Worm (Caenorhabditis elegans) whole organism, late embryonic: Measurements from ENCODE around the gene K01A2.5.

Experiments used
- C08G9.2 ChIP-seq: sonication (generic microtip); optimal IDR thresholded peaks from 2 replicates; lab custom pipeline; 2016; ENCODE audit warnings: mild to moderate bottlenecking, missing genetic modification characterization, moderate library complexity, missing compliant biosample characterization
- C38D4.7 ChIP-seq: fragments of 200-800 bp; sonication (Bioruptor generic); optimal IDR thresholded peaks from 2 replicates; lab custom pipeline; 2018; ENCODE audit warnings: mild to moderate bottlenecking, missing genetic modification characterization, moderate library complexity, missing compliant biosample characterization
- F13H6.1 ChIP-seq: sonication (generic microtip); optimal IDR thresholded peaks from 2 replicates; lab custom pipeline; 2016; ENCODE audit warnings: missing genetic modification characterization, missing compliant biosample characterization
- Y22D7AL.16 ChIP-seq: sonication (generic microtip); optimal IDR thresholded peaks from 2 replicates; lab custom pipeline; 2016; ENCODE audit warnings: missing genetic modification characterization, missing compliant biosample characterization
- ama-1 ChIP-seq: fragments of 150-350 bp; optimal IDR thresholded peaks from 2 replicates; lab custom pipeline; 2014
- ceh-18 ChIP-seq: sonication (generic microtip); optimal IDR thresholded peaks from 2 replicates; lab custom pipeline; 2016; ENCODE audit warnings: missing genetic modification characterization, missing compliant biosample characterization
- ceh-22 ChIP-seq: sonication (generic microtip); optimal IDR thresholded peaks from 2 replicates; lab custom pipeline; 2017; ENCODE audit warnings: missing biosample characterization, missing genetic modification characterization
- ceh-24 ChIP-seq: sonication (generic microtip); optimal IDR thresholded peaks from 2 replicates; lab custom pipeline; 2016; ENCODE audit warnings: mild to moderate bottlenecking, missing genetic modification characterization, missing compliant biosample characterization
- ceh-48 ChIP-seq: sonication (generic microtip); optimal IDR thresholded peaks from 2 replicates; lab custom pipeline; 2016; ENCODE audit warnings: missing genetic modification characterization, inconsistent platforms, missing compliant biosample characterization
- ceh-6 ChIP-seq: fragments of 200-800 bp; sonication (Bioruptor generic); optimal IDR thresholded peaks from 2 replicates; lab custom pipeline; 2018; ENCODE audit warnings: mild to moderate bottlenecking, missing genetic modification characterization, missing compliant biosample characterization
- che-1 ChIP-seq: sonication (generic microtip); optimal IDR thresholded peaks from 2 replicates; lab custom pipeline; 2016; ENCODE audit warnings: mild to moderate bottlenecking, missing genetic modification characterization, missing compliant biosample characterization
- dmd-4 ChIP-seq: sonication (generic microtip); optimal IDR thresholded peaks from 2 replicates; lab custom pipeline; 2016; ENCODE audit warnings: borderline replicate concordance, missing genetic modification characterization, missing compliant biosample characterization
- elt-2 ChIP-seq: sonication (generic microtip); optimal IDR thresholded peaks from 2 replicates; lab custom pipeline; 2016; ENCODE audit warnings: missing genetic modification reagents, missing genetic modification characterization, missing compliant biosample characterization
- elt-4 ChIP-seq: sonication (generic microtip); optimal IDR thresholded peaks from 2 replicates; lab custom pipeline; 2016; ENCODE audit warnings: missing genetic modification characterization, missing compliant biosample characterization
- ets-4 ChIP-seq: sonication (generic microtip); optimal IDR thresholded peaks from 2 replicates; lab custom pipeline; 2016; ENCODE audit warnings: missing genetic modification characterization, missing compliant biosample characterization
- fax-1 ChIP-seq: sonication (generic microtip); optimal IDR thresholded peaks from 2 replicates; lab custom pipeline; 2016; ENCODE audit warnings: missing genotype, missing genetic modification characterization, missing compliant biosample characterization
- fkh-6 ChIP-seq: sonication (generic microtip); optimal IDR thresholded peaks from 2 replicates; lab custom pipeline; 2016; ENCODE audit warnings: missing genetic modification characterization, missing compliant biosample characterization
- hlh-6 ChIP-seq: sonication (generic microtip); optimal IDR thresholded peaks from 2 replicates; lab custom pipeline; 2016; ENCODE audit warnings: missing genotype, missing genetic modification characterization, missing compliant biosample characterization
- hlh-8 ChIP-seq: sonication (generic microtip); optimal IDR thresholded peaks from 2 replicates; lab custom pipeline; 2016; ENCODE audit warnings: missing genotype, missing genetic modification characterization, missing compliant biosample characterization
- lim-6 ChIP-seq: sonication (generic microtip); optimal IDR thresholded peaks from 2 replicates; lab custom pipeline; 2016; ENCODE audit warnings: missing genetic modification characterization, missing compliant biosample characterization
- mec-3 ChIP-seq: sonication (generic microtip); optimal IDR thresholded peaks from 2 replicates; lab custom pipeline; 2016; ENCODE audit warnings: borderline replicate concordance, missing genetic modification characterization, missing compliant biosample characterization
- nhr-11 ChIP-seq: fragments of 150-350 bp; optimal IDR thresholded peaks from 2 replicates; lab custom pipeline; 2014; ENCODE audit warnings: missing biosample characterization, missing genetic modification characterization
- npax-4 ChIP-seq: sonication (generic microtip); optimal IDR thresholded peaks from 2 replicates; lab custom pipeline; 2016; ENCODE audit warnings: missing genetic modification characterization, missing compliant biosample characterization
- odd-2 ChIP-seq: sonication (generic microtip); optimal IDR thresholded peaks from 2 replicates; lab custom pipeline; 2017; ENCODE audit warnings: antibody characterized with exemption, mild to moderate bottlenecking, missing genetic modification characterization, missing compliant biosample characterization
- pax-1 ChIP-seq: fragments of 150-350 bp; optimal IDR thresholded peaks from 2 replicates; lab custom pipeline; 2014; ENCODE audit warnings: missing biosample characterization, missing genetic modification characterization
- pha-4 ChIP-seq: fragments of 150-350 bp; optimal IDR thresholded peaks from 2 replicates; lab custom pipeline; 2018; ENCODE audit warnings: missing biosample characterization, missing genetic modification reagents, missing genetic modification characterization
- pqm-1 ChIP-seq: sonication (generic microtip); optimal IDR thresholded peaks from 2 replicates; lab custom pipeline; 2016; ENCODE audit warnings: missing genetic modification characterization, missing compliant biosample characterization
- ref-2 ChIP-seq: sonication (generic microtip); optimal IDR thresholded peaks from 2 replicates; lab custom pipeline; 2016; ENCODE audit warnings: missing genetic modification characterization, missing compliant biosample characterization
- sdc-2 ChIP-seq: sonication (generic microtip); optimal IDR thresholded peaks from 2 replicates; lab custom pipeline; 2016; ENCODE audit warnings: missing genotype, missing genetic modification characterization, missing compliant biosample characterization
- sox-2 ChIP-seq: fragments of 200-800 bp; sonication (Bioruptor generic); IDR thresholded peaks from 2 replicates; pipeline ENCODE4 v1.3.6; 2022; ENCODE audit warnings: missing genetic modification reagents, missing genetic modification characterization, missing compliant biosample characterization
- sox-4 ChIP-seq: sonication (generic microtip); optimal IDR thresholded peaks from 2 replicates; lab custom pipeline; 2017; ENCODE audit warnings: mild to moderate bottlenecking, missing genetic modification characterization, inconsistent platforms, missing compliant biosample characterization
- syd-9 ChIP-seq: sonication (generic microtip); optimal IDR thresholded peaks from 2 replicates; lab custom pipeline; 2016; ENCODE audit warnings: mild to moderate bottlenecking, missing genetic modification characterization, moderate library complexity, missing compliant biosample characterization
- unc-42 ChIP-seq: sonication (generic microtip); optimal IDR thresholded peaks from 2 replicates; lab custom pipeline; 2016; ENCODE audit warnings: missing genotype, missing genetic modification characterization, missing compliant biosample characterization
- unc-55 ChIP-seq: sonication (generic microtip); optimal IDR thresholded peaks from 2 replicates; lab custom pipeline; 2017; ENCODE audit warnings: missing biosample characterization, missing genetic modification reagents, missing genetic modification characterization
- unc-86 ChIP-seq: sonication (generic microtip); optimal IDR thresholded peaks from 2 replicates; lab custom pipeline; 2016; ENCODE audit warnings: missing genetic modification characterization, missing compliant biosample characterization
- ztf-16 ChIP-seq: sonication (generic microtip); optimal IDR thresholded peaks from 2 replicates; lab custom pipeline; 2017; ENCODE audit warnings: missing genetic modification characterization, missing compliant biosample characterization

K01A2.5 gene

ce11 chrII:294606-295005 is 6.5 kb upstream of the K01A2.5 start, which contains the start of gene B0432.11:
B0432.11 (minus strand) TSS chrII:294706.
- no peak for TF ChIP-seq C38D4.7 (GFP tag; lab: Kevin White, UChicago)
- TF ChIP-seq nhr-11: no peak
- TF ChIP-seq pha-4 (tag; lab: Kevin White, UChicago): no peak
- no peak for TF ChIP-seq mec-3 (tag; lab: Kevin White, UChicago)
- no peak for TF ChIP-seq ceh-22 (tag; lab: Kevin White, UChicago)
- TF ChIP-seq fax-1 (tag; lab: Kevin White, UChicago): no peak
- TF ChIP-seq sdc-2: no peak
- no peak for TF ChIP-seq ceh-48 (tag; lab: Kevin White, UChicago)
- TF ChIP-seq ceh-6 (GFP tag; lab: Kevin White, UChicago): no peak
- no peak for TF ChIP-seq ref-2 (tag; lab: Kevin White, UChicago)
- no peak for TF ChIP-seq sox-4 (tag; lab: Kevin White, UChicago)
- no peak for TF ChIP-seq hlh-6 (tag; lab: Kevin White, UChicago)
- TF ChIP-seq pqm-1 (tag; lab: Kevin White, UChicago): no peak
- TF ChIP-seq unc-86 (tag; lab: Kevin White, UChicago): no peak
- TF ChIP-seq odd-2: no peak
- no peak for TF ChIP-seq elt-2
- TF ChIP-seq hlh-8: no peak
- TF ChIP-seq, all 69 proteins: peak for 0

- TF ChIP-seq syd-9: no peak
- TF ChIP-seq, all 69 proteins: peak for 0
Measured at ce11 chrII:296911-297440, 4.1 kb upstream of the K01A2.5 start, which contains the start of the genes clec-117 and B0432.1. clec-117 (minus strand) TSS chrII:297011. B0432.1 (plus strand) TSS chrII:297390.

- TF ChIP-seq ztf-16 (no peak), npax-4 (tag; lab: Kevin White, UChicago) (no peak), unc-55 (GFP tag; lab: Kevin White, UChicago) (no peak), fkh-6 (tag; lab: Kevin White, UChicago) (no peak), mec-3 (tag; lab: Kevin White, UChicago) (no peak), dmd-4 (tag; lab: Kevin White, UChicago) (no peak), elt-4 (no peak), lim-6 (tag; lab: Kevin White, UChicago) (no peak), sox-2 (GFP tag; lab: Robert Waterston, UW) (no peak), F13H6.1 (tag; lab: Kevin White, UChicago) (no peak)
Measured at ce11 chrII:299684-300083, 1.4 kb upstream of the K01A2.5 start, which contains the start of gene K01A2.6. K01A2.6 (plus strand) TSS chrII:299984.

ce11 chrII:303927-304711 is 3.0 kb downstream of the K01A2.5 start:
- no peak for TF ChIP-seq ets-4 (tag; lab: Kevin White, UChicago)
- TF ChIP-seq C38D4.7 (GFP tag; lab: Kevin White, UChicago): peak; percentile 15
- no peak for TF ChIP-seq ztf-16
- peak; percentile 57 for TF ChIP-seq elt-4
- TF ChIP-seq C08G9.2 (tag; lab: Kevin White, UChicago): peak; percentile 24

- no peak for TF ChIP-seq ceh-18 (tag; lab: Kevin White, UChicago)
- no peak for TF ChIP-seq che-1
- no peak for TF ChIP-seq Y22D7AL.16 (tag; lab: Kevin White, UChicago)
- TF ChIP-seq dmd-4 (tag; lab: Kevin White, UChicago): no peak
- TF ChIP-seq pax-1 (tag; lab: Kevin White, UChicago): no peak
- TF ChIP-seq unc-42: no peak
- TF ChIP-seq ztf-16: no peak
- no peak for TF ChIP-seq fkh-6 (tag; lab: Kevin White, UChicago)
- no peak for TF ChIP-seq ama-1
- TF ChIP-seq ceh-24 (tag; lab: Kevin White, UChicago): no peak
- TF ChIP-seq, all 69 proteins: peak for 0
Measured at ce11 chrII:305645-306044, 4.6 kb downstream of the K01A2.5 start, which contains the start of gene col-69. col-69 (minus strand) TSS chrII:305745.
